Worm (Caenorhabditis elegans) whole organism, L1 larva: ENCODE results near the gene Y57G7A.5.

Source experiments
- C04F5.9 ChIP-seq: sonication (generic microtip); optimal IDR thresholded peaks from 2 replicates; lab custom pipeline; 2016; ENCODE audit warnings: missing genetic modification characterization, missing compliant biosample characterization
- Y116A8C.19 ChIP-seq: sonication (generic microtip); optimal IDR thresholded peaks from 2 replicates; lab custom pipeline; 2016; ENCODE audit warnings: missing compliant biosample characterization, missing genetic modification characterization, borderline replicate concordance
- aha-1 ChIP-seq: fragments of 150-350 bp; optimal IDR thresholded peaks from 2 replicates; lab custom pipeline; 2014; ENCODE audit warnings: missing biosample characterization, missing genetic modification characterization
- aly-2 ChIP-seq: fragments of 150-350 bp; optimal IDR thresholded peaks from 2 replicates; lab custom pipeline; 2014; ENCODE audit warnings: missing biosample characterization, missing genetic modification characterization
- ceh-8 ChIP-seq: fragments of 200-800 bp; sonication (Bioruptor generic); optimal IDR thresholded peaks from 2 replicates; lab custom pipeline; 2018; ENCODE audit warnings: mild to moderate bottlenecking, missing genetic modification characterization, moderate library complexity, missing compliant biosample characterization
- ceh-82 ChIP-seq, 3 experiments: fragments of 150-350 bp in 1 of 3; sonication (generic microtip) in 2 of 3; optimal IDR thresholded peaks; 2 replicates each; lab custom pipeline; 2014 to 2017; ENCODE audit warnings: missing biosample characterization in 3 of 3, missing genetic modification characterization in 3 of 3
- ceh-88 ChIP-seq: fragments of 200-800 bp; sonication (Bioruptor generic); IDR thresholded peaks from 2 replicates; pipeline ENCODE4 v1.3.6; 2022; ENCODE audit warnings: missing genetic modification characterization, missing compliant biosample characterization
- ces-1 ChIP-seq: fragments of 150-350 bp; optimal IDR thresholded peaks from 2 replicates; lab custom pipeline; 2014; ENCODE audit warnings: missing biosample characterization, missing genetic modification reagents, missing genetic modification characterization
- dsc-1 ChIP-seq: sonication (generic microtip); optimal IDR thresholded peaks from 2 replicates; lab custom pipeline; 2016; ENCODE audit warnings: mild to moderate bottlenecking, missing genetic modification characterization, missing compliant biosample characterization
- efl-1 ChIP-seq, 4 experiments: fragments of 150-350 bp; optimal IDR thresholded peaks in 3 of 4; peaks in 1 of 4; 1 replicate in 1 of 4; 2 replicates in 3 of 4; lab custom pipeline; 2014; ENCODE audit warnings: missing biosample characterization in 2 of 4, missing genetic modification characterization in 2 of 4, missing genetic modification reagents in 2 of 4
- egl-13 ChIP-seq: sonication (generic microtip); optimal IDR thresholded peaks from 2 replicates; lab custom pipeline; 2016; ENCODE audit warnings: missing genotype, missing genetic modification reagents, missing genetic modification characterization, missing compliant biosample characterization
- egl-27 ChIP-seq, 2 experiments: fragments of 150-350 bp in 1 of 2; sonication (generic microtip); optimal IDR thresholded peaks; 3 replicates each; lab custom pipeline; 2017 to 2018; ENCODE audit warnings: missing biosample characterization in 2 of 2, missing genetic modification characterization in 2 of 2, missing genetic modification reagents in 2 of 2
- elt-2 ChIP-seq: sonication (generic microtip); optimal IDR thresholded peaks from 2 replicates; lab custom pipeline; 2016; ENCODE audit warnings: missing genetic modification characterization, mild to moderate bottlenecking, inconsistent platforms, missing compliant biosample characterization, missing genetic modification reagents
- fkh-10 ChIP-seq: sonication (generic microtip); optimal IDR thresholded peaks from 2 replicates; lab custom pipeline; 2017; ENCODE audit warnings: missing biosample characterization, missing genetic modification reagents, missing genetic modification characterization
- fos-1 ChIP-seq: fragments of 150-350 bp; optimal IDR thresholded peaks from 2 replicates; lab custom pipeline; 2014; ENCODE audit warnings: missing biosample characterization, missing genetic modification characterization
- hlh-4 ChIP-seq: sonication (generic microtip); optimal IDR thresholded peaks from 2 replicates; lab custom pipeline; 2016; ENCODE audit warnings: mild to moderate bottlenecking, missing genetic modification characterization, missing compliant biosample characterization
- irx-1 ChIP-seq: sonication (generic microtip); optimal IDR thresholded peaks from 2 replicates; lab custom pipeline; 2016; ENCODE audit warnings: missing genetic modification characterization, missing compliant biosample characterization
- lin-14 ChIP-seq: fragments of 200-800 bp; sonication (Bioruptor generic); optimal IDR thresholded peaks from 2 replicates; lab custom pipeline; 2018; ENCODE audit warnings: mild to moderate bottlenecking, missing genetic modification characterization, moderate library complexity, missing compliant biosample characterization
- lin-15B ChIP-seq: fragments of 150-350 bp; sonication (generic microtip); optimal IDR thresholded peaks from 3 replicates; lab custom pipeline; 2014; ENCODE audit warnings: missing biosample characterization, missing genetic modification characterization
- lin-35 ChIP-seq, 2 experiments: fragments of 150-350 bp; optimal IDR thresholded peaks; 2 replicates each; lab custom pipeline; 2014; ENCODE audit warnings: missing biosample characterization in 2 of 2, missing genetic modification characterization in 2 of 2, missing genetic modification reagents in 2 of 2
- lin-39 ChIP-seq: fragments of 150-350 bp; optimal IDR thresholded peaks from 2 replicates; lab custom pipeline; 2014; ENCODE audit warnings: missing biosample characterization, missing genetic modification reagents, missing genetic modification characterization
- lir-3 ChIP-seq: sonication (generic microtip); optimal IDR thresholded peaks from 2 replicates; lab custom pipeline; 2016; ENCODE audit warnings: mild to moderate bottlenecking, missing genetic modification characterization, moderate library complexity, missing compliant biosample characterization; ENCODE audit not compliant: poor library complexity
- lsy-2 ChIP-seq, 2 experiments: fragments of 150-350 bp; optimal IDR thresholded peaks; 2 replicates each; lab custom pipeline; 2014; ENCODE audit warnings: missing biosample characterization in 2 of 2, missing genetic modification characterization in 2 of 2
- mab-9 ChIP-seq: fragments of 200-800 bp; sonication (Bioruptor generic); IDR thresholded peaks from 2 replicates; pipeline ENCODE4 v1.3.6; 2022; ENCODE audit warnings: missing genetic modification reagents, missing genetic modification characterization, missing compliant biosample characterization
- mdl-1 ChIP-seq, 2 experiments: fragments of 150-350 bp; optimal IDR thresholded peaks; 2 replicates each; lab custom pipeline; 2014 to 2017; ENCODE audit warnings: missing biosample characterization in 2 of 2, missing genetic modification characterization in 2 of 2, inconsistent platforms in 1 of 2
- nhr-11 ChIP-seq: fragments of 150-350 bp; optimal IDR thresholded peaks from 2 replicates; lab custom pipeline; 2014; ENCODE audit warnings: missing biosample characterization, missing genetic modification characterization
- nhr-12 ChIP-seq: sonication (generic microtip); optimal IDR thresholded peaks from 2 replicates; lab custom pipeline; 2017; ENCODE audit warnings: missing biosample characterization, missing genetic modification characterization
- nhr-237 ChIP-seq: fragments of 150-350 bp; optimal IDR thresholded peaks from 2 replicates; lab custom pipeline; 2014; ENCODE audit warnings: missing biosample characterization, missing genetic modification characterization
- nhr-76 ChIP-seq: sonication (generic microtip); optimal IDR thresholded peaks from 2 replicates; lab custom pipeline; 2017; ENCODE audit warnings: missing biosample characterization, missing genetic modification characterization
- nhr-77 ChIP-seq: fragments of 150-350 bp; optimal IDR thresholded peaks from 2 replicates; lab custom pipeline; 2014; ENCODE audit warnings: missing biosample characterization, missing genetic modification characterization
- nhr-84 ChIP-seq: sonication (generic microtip); optimal IDR thresholded peaks from 2 replicates; lab custom pipeline; 2017; ENCODE audit warnings: missing biosample characterization, missing genetic modification characterization
- nhr-85 ChIP-seq: sonication (generic microtip); peaks from one replicate; lab custom pipeline; 2016; ENCODE audit warnings: missing genetic modification characterization, inconsistent platforms, missing compliant biosample characterization
- rnt-1 ChIP-seq: sonication (generic microtip); optimal IDR thresholded peaks from 2 replicates; lab custom pipeline; 2016; ENCODE audit warnings: mild to moderate bottlenecking, missing genetic modification characterization, moderate library complexity, missing compliant biosample characterization
- skn-1 ChIP-seq: fragments of 150-350 bp; optimal IDR thresholded peaks from 2 replicates; lab custom pipeline; 2014; ENCODE audit warnings: missing biosample characterization, missing genetic modification characterization
- snpc-4 ChIP-seq: fragments of 150-350 bp; optimal IDR thresholded peaks from 2 replicates; lab custom pipeline; 2014; ENCODE audit warnings: missing biosample characterization, missing genetic modification characterization
- snu-23 ChIP-seq: sonication (generic microtip); optimal IDR thresholded peaks from 2 replicates; lab custom pipeline; 2016; ENCODE audit warnings: missing genetic modification characterization, missing compliant biosample characterization
- sptf-1 ChIP-seq: fragments of 150-350 bp; optimal IDR thresholded peaks from 2 replicates; lab custom pipeline; 2014; ENCODE audit warnings: missing biosample characterization, missing genetic modification characterization
- swsn-7 ChIP-seq: sonication (generic microtip); optimal IDR thresholded peaks from 2 replicates; lab custom pipeline; 2016; ENCODE audit warnings: missing genetic modification characterization, missing compliant biosample characterization
- tbx-2 ChIP-seq: sonication (generic microtip); optimal IDR thresholded peaks from 2 replicates; lab custom pipeline; 2016; ENCODE audit warnings: missing genetic modification characterization, missing compliant biosample characterization
- vab-15 ChIP-seq: sonication (generic microtip); optimal IDR thresholded peaks from 2 replicates; lab custom pipeline; 2017; ENCODE audit warnings: missing genotype, mild to moderate bottlenecking, missing genetic modification characterization, missing compliant biosample characterization
- xbp-1 ChIP-seq: sonication (generic microtip); optimal IDR thresholded peaks from 2 replicates; lab custom pipeline; 2016; ENCODE audit warnings: missing genetic modification characterization, missing compliant biosample characterization
- zip-4 ChIP-seq: fragments of 200-800 bp; sonication (Bioruptor generic); optimal IDR thresholded peaks from 2 replicates; lab custom pipeline; 2018; ENCODE audit warnings: mild to moderate bottlenecking, missing genetic modification characterization, moderate library complexity, missing compliant biosample characterization
- ztf-4 ChIP-seq: fragments of 150-350 bp; optimal IDR thresholded peaks from 2 replicates; lab custom pipeline; 2014; ENCODE audit warnings: missing biosample characterization, missing genetic modification characterization

Gene Y57G7A.5

DNA sequence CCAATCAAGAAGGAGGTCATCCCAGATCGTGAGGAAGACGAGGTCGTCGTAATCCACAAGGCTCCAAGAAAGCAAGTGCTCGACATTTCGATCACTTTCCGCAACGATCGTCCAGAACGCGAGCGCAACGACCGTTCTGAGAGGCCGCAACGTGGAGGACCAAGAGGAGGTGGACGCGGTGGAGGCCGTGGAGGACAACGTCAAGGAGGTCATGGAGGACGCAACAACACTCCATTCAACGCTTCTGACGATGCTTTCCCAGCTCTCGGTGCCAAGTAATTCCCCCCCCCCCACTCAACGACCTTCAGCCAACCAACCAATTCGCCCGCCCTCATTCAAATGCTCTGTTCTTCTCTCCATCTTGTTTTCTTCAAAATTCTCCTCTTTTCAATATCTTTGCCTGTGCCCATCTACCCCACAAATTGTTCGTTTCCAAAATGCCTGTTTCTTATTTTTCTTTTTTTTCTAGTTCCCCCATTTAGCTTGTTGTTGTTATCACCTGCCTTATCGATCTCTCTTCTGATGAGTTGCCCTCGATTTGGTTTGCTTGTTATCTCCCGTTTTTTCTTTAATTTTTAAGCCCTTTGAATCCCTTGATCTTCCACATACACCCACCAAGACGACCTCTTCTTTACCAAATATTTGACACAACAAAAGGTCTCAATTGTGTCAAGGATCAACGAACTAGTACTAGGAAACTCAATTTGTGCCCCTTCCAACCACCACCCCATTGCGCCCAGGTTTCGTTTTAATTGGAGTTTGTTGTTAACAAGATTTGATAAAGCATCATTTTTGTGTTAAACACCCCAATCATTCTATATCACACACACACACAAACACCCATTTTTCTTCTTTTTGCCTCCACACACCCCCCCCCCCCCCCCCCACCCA lies 47.2 kb upstream of the Y57G7A.5 start:
- TF ChIP-seq snu-23 (GFP tag; lab: Kevin White, UChicago) (no peak), ceh-88 (GFP tag; lab: Robert Waterston, UW) (no peak), skn-1 (tag; lab: Kevin White, UChicago) (no peak), lin-15B (tag; lab: Kevin White, UChicago) (no peak), nhr-85 (tag; lab: Kevin White, UChicago) (no peak), swsn-7 (no peak), lin-35 (GFP tag; optimal IDR thresholded peaks at IDR 0.05; lab: Kevin White, UChicago) (no peak)

DNA sequence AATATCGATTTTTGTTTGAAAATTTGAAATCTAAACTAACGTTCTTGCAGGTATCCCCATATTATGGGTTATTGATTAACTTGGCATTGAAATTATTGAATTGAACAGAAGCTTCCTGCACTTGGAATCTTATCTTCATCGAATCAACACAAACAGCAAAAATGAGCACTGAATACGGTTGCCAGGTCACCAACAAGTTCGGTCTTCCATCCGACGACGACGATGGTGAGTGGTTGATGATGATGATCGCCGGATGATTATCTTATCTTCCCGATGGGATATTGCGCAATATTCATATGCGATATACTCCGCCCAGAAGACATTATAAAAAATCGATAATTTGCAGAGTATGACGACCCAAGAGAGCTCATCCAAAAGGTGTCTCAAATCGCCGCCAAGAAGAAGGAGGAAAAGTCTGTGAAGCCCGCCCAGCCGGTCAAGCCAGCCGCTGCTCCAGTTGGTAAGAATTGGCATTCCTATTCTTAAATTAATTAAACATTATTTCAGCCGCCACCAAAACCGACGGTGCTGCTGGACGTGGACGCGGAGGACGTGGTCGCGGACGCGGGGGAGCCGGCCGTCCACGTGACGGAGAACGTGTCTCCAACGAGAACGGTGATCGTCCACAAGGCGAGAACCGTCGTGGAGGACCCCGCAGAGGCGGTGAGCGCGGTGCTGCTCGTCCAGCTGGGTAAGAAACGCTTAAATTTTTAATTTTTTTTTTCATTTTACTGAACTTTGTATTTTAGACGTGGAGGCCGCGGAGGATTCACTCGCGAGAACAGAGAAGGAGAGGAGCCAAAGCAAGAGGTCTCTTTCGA lies 45.9 kb upstream of the Y57G7A.5 start, which contains the start of gene vig-1:
Gene vig-1 (plus strand): TSS at position 51 of the 821 bp plus-strand sequence.
- TF ChIP-seq aly-2 (tag; lab: Kevin White, UChicago) (no peak), nhr-11 (tag; lab: Kevin White, UChicago) (no peak), swsn-7 (no peak), lin-35 (GFP tag; optimal IDR thresholded peaks at IDR 0.05; lab: Kevin White, UChicago) (no peak), efl-1 (optimal IDR thresholded peaks at IDR 0.05; lab: Kevin White, UChicago) (no peak), efl-1 (GFP tag; optimal IDR thresholded peaks at IDR 0.05 in 1 of 2; lab: Kevin White, UChicago) (peak in 1 of 2 experiments; percentile 87), nhr-85 (tag; lab: Kevin White, UChicago) (no peak), mab-9 (GFP tag; lab: Robert Waterston, UW) (peak; percentile 30; the same call in 1 of the 2 replicates)

DNA sequence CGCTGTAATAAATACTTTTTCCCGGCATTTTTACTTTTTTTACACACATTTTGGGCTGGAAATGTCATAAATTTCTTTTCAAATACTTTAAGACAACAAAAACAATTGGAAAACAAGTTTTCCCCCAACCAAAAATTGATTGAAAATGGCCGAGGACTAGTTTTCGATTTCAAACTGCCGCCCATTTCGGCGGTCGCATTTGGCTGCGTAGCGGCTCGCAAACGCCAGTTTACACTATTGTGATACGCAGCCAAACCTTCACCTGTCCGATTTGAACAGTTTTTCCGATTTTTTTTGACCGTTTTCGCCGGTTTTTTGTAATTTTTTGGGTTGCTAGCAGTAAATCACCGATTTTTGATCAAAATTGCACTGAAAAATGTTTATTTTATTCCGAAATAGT lies 45.1 kb upstream of the Y57G7A.5 start:
- TF ChIP-seq tbx-2 (tag; lab: Kevin White, UChicago) (peak; percentile 94), dsc-1 (tag; lab: Kevin White, UChicago) (peak; percentile 95), lsy-2 (tag; optimal IDR thresholded peaks at IDR 0.05; lab: Kevin White, UChicago) (peak; percentile 95 to 97), nhr-237 (tag; lab: Kevin White, UChicago) (peak; percentile 84), snpc-4 (peak; percentile 80), swsn-7 (peak; percentile 96), fos-1 (tag; lab: Kevin White, UChicago) (peak; percentile 89), zip-4 (GFP tag; lab: Kevin White, UChicago) (peak; percentile 85), elt-2 (tag; lab: Kevin White, UChicago) (peak; percentile 91), ceh-82 (tag; optimal IDR thresholded peaks at IDR 0.05; lab: Kevin White, UChicago) (peak; percentile 96 to 98 (median 97)), fkh-10 (GFP tag; lab: Kevin White, UChicago) (peak; percentile 84), nhr-11 (tag; lab: Kevin White, UChicago) (peak; percentile 79), xbp-1 (peak; percentile 96), skn-1 (tag; lab: Kevin White, UChicago) (peak; percentile 92), lin-39 (peak; percentile 85), ztf-4 (tag; lab: Kevin White, UChicago) (peak; percentile 75), C04F5.9 (peak; percentile 84), ceh-8 (GFP tag; lab: Kevin White, UChicago) (peak; percentile 86), lir-3 (tag; lab: Kevin White, UChicago) (peak; percentile 78), lin-14 (GFP tag; lab: Kevin White, UChicago) (peak; percentile 96), egl-27 (tag; optimal IDR thresholded peaks at IDR 0.05; lab: Kevin White, UChicago) (no peak), aha-1 (tag; lab: Kevin White, UChicago) (peak; percentile 80), mdl-1 (tag; optimal IDR thresholded peaks at IDR 0.05; lab: Kevin White, UChicago) (peak in 1 of 2 experiments; percentile 92), nhr-84 (tag; lab: Kevin White, UChicago) (peak; percentile 72), ceh-88 (GFP tag; lab: Robert Waterston, UW) (peak; percentile 84), lin-15B (tag; lab: Kevin White, UChicago) (peak; percentile 96), irx-1 (peak; percentile 88), nhr-77 (peak; percentile 95), egl-13 (peak; percentile 82), nhr-76 (tag; lab: Kevin White, UChicago) (no peak), vab-15 (tag; lab: Kevin White, UChicago) (peak; percentile 91), ces-1 (GFP tag; lab: Kevin White, UChicago) (no peak), sptf-1 (tag; lab: Kevin White, UChicago) (no peak), rnt-1 (peak; percentile 98), nhr-12 (tag; lab: Kevin White, UChicago) (no peak), Y116A8C.19 (tag; lab: Kevin White, UChicago) (no peak), hlh-4 (no peak)
